Worm (Caenorhabditis elegans): ENCODE data around the gene Y73C8C.4.

ce11 chrV:3133293-3133755 lies 31.4 kb upstream of the Y73C8C.4 start, which contains the start of gene F02C9.2:
- no peak for TF ChIP-seq him-1 (tag; optimal IDR thresholded peaks at IDR 0.05)
- TF ChIP-seq dao-5 (tag; optimal IDR thresholded peaks at IDR 0.05): no peak
- TF ChIP-seq W03F9.2 (tag; optimal IDR thresholded peaks at IDR 0.05): no peak

Data from whole organism, L4/young adult.